Worm (Caenorhabditis elegans) whole organism, early embryonic: ENCODE measurements around the gene F16B4.5.

Experiments
- B0310.2 ChIP-seq: sonication (generic microtip); optimal IDR thresholded peaks from 2 replicates; lab custom pipeline; 2016; ENCODE audit warnings: mild to moderate bottlenecking, missing genetic modification characterization, missing compliant biosample characterization
- F13C5.2 ChIP-seq: sonication (generic microtip); optimal IDR thresholded peaks from 2 replicates; lab custom pipeline; 2017; ENCODE audit warnings: mild to moderate bottlenecking, missing genetic modification characterization, inconsistent platforms, missing compliant biosample characterization
- ama-1 ChIP-seq: fragments of 150-350 bp; optimal IDR thresholded peaks from 2 replicates; lab custom pipeline; 2014
- ceh-36 ChIP-seq: sonication (generic microtip); optimal IDR thresholded peaks from 2 replicates; lab custom pipeline; 2016; ENCODE audit warnings: missing genetic modification characterization, inconsistent platforms, missing compliant biosample characterization
- hmbx-1 ChIP-seq: sonication (generic microtip); optimal IDR thresholded peaks from 2 replicates; lab custom pipeline; 2016; ENCODE audit warnings: mild to moderate bottlenecking, missing genetic modification characterization, missing compliant biosample characterization
- hmg-4 ChIP-seq: fragments of 200-800 bp; sonication (Bioruptor generic); optimal IDR thresholded peaks from 2 replicates; lab custom pipeline; 2018; ENCODE audit warnings: mild to moderate bottlenecking, missing genetic modification characterization, missing compliant biosample characterization
- hnd-1 ChIP-seq: sonication (generic microtip); optimal IDR thresholded peaks from 2 replicates; lab custom pipeline; 2016; ENCODE audit warnings: missing genetic modification characterization, missing compliant biosample characterization
- scrt-1 ChIP-seq: fragments of 200-800 bp; sonication (Bioruptor generic); IDR thresholded peaks from 2 replicates; pipeline ENCODE4 v1.3.6; 2022; ENCODE audit warnings: missing genetic modification characterization, missing compliant biosample characterization
- tbx-11 ChIP-seq: fragments of 200-800 bp; sonication (Bioruptor generic); IDR thresholded peaks from 2 replicates; pipeline ENCODE4 v1.3.6; 2022; ENCODE audit warnings: missing genetic modification characterization, missing compliant biosample characterization
- tbx-37 ChIP-seq: fragments of 200-800 bp; sonication (Bioruptor generic); conservative IDR thresholded peaks from 2 replicates; pipeline ENCODE4 v1.3.6; 2022; ENCODE audit warnings: missing genetic modification reagents, missing genetic modification characterization, missing compliant biosample characterization
- tra-4 ChIP-seq: sonication (generic microtip); optimal IDR thresholded peaks from 2 replicates; lab custom pipeline; 2017; ENCODE audit warnings: missing genetic modification characterization, missing compliant biosample characterization

DNA sequence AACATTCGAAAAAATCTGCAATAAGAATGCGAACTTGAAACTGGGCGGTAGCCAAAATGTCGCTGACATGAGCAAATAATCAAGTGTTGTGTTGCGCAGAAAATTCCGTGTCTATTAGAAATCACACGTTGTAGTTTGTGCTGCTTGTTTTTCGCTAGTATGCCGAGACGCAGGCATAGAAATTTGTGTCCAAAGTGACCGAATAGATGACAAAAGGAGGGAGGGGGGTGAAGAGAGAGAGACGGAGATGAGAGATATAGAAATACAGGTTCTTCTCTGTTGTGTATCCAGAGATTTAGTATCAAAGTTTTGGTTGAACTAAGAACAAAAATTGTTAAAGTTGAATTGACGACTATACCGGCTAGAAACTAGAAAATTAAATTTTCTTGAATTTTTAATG lies 39.0 kb downstream of the F16B4.5 start:
- TF ChIP-seq ama-1 (no peak), hnd-1 (tag; lab: Kevin White, UChicago) (no peak), tra-4 (tag; lab: Kevin White, UChicago) (no peak), tbx-37 (GFP tag; lab: Robert Waterston, UW) (no peak), hmbx-1 (tag; lab: Kevin White, UChicago) (no peak), F13C5.2 (no peak), B0310.2 (tag; lab: Kevin White, UChicago) (no peak), tbx-11 (no peak), scrt-1 (GFP tag; lab: Robert Waterston, UW) (no peak), hmg-4 (no peak), ceh-36 (tag; lab: Kevin White, UChicago) (no peak)
